Worm (Caenorhabditis elegans): ENCODE results near the gene scc-2.

DNA sequence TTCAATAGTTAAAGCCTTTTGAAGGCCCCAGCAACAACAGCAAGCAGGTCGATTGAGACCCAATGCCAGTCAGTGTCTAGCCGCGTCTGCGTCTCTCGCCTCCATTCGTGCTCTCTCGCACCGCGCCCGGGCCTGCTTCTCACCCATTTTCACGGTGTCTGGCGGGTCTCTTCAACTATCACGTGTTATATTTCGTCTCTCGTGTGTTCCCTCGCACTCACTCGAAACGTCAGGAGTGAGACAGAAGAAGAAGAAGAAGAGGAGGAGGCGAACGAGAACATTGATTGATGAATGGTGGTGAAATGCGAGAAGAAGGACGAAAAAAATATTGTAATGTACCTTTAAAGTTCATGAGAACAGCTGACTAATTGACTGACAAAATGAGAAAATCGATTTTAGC lies 42.3 kb downstream of the scc-2 start:
- no peak for TF ChIP-seq attf-4 (tag; optimal IDR thresholded peaks at IDR 0.05)
- no peak for TF ChIP-seq unc-39 (tag; optimal IDR thresholded peaks at IDR 0.05)
- TF ChIP-seq lin-15B (tag; optimal IDR thresholded peaks at IDR 0.05): no peak

All from whole organism, L4 larva.